Comparison of ENCODE assay signal across 2 fruit fly cellular contexts in the genomic region with DNA sequence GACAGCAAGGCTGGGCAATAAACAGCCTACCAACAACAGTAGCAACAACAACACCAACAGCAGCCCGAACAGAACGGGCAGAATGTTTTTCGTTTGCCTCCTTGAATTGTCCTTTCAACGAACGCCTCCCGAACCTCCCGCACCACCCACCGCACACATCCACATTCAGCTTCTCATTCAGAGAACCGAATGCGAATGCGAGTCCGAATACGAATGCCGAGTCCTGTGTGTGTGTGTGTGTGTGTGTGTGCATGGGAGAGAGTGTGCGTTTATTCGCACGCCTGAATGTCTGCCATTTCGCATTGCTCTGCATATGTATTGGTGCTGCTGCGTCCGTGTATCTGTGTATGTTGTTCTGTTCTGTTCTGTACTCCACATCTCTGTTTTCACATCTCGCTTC.
TF ChIP-seq lines count a peak whose summit lies in the region.

No protein-coding gene starts in this region.

- no peak for TF ChIP-seq CTCF in whole organism, embryonic (GFP tag; optimal IDR thresholded peaks at IDR 0.05; lab: Kevin White, UChicago)

TF ChIP-seq in whole organism, embryonic, 481 proteins besides CTCF, POLR2A, EP300 and RAD21:
- TF ChIP-seq Dll (GFP tag; IDR thresholded peaks at IDR 0.05; lab: Robert Waterston, UW; ENCODE audit: partially characterized antibody) (no peak), ewg (GFP tag; optimal IDR thresholded peaks at IDR 0.05; lab: Kevin White, UChicago) (no peak), cato (GFP tag; optimal IDR thresholded peaks at IDR 0.05; lab: Kevin White, UChicago; ENCODE audit: borderline replicate concordance) (no peak), CG11504 (tag; optimal IDR thresholded peaks at IDR 0.05; lab: Kevin White, UChicago) (no peak), salm (tag; optimal IDR thresholded peaks at IDR 0.05; lab: Kevin White, UChicago) (no peak), Elba2 (GFP tag; optimal IDR thresholded peaks at IDR 0.05; lab: Kevin White, UChicago) (no peak), Deaf1 (tag; optimal IDR thresholded peaks at IDR 0.05; lab: Kevin White, UChicago) (peak; percentile 93), CG6765 (GFP tag; optimal IDR thresholded peaks at IDR 0.05; lab: Kevin White, UChicago) (no peak), nom (GFP tag; optimal IDR thresholded peaks at IDR 0.05; lab: Kevin White, UChicago) (no peak), CG13894 (tag; optimal IDR thresholded peaks at IDR 0.05; lab: Kevin White, UChicago) (peak; percentile 41), abd-A (tag; optimal IDR thresholded peaks at IDR 0.05; lab: Kevin White, UChicago) (peak; percentile 92), maf-S (GFP tag; optimal IDR thresholded peaks at IDR 0.05; lab: Kevin White, UChicago) (no peak), Hr78 (GFP tag; optimal IDR thresholded peaks at IDR 0.05; lab: Kevin White, UChicago) (no peak), mirr (GFP tag; optimal IDR thresholded peaks at IDR 0.05; lab: Kevin White, UChicago) (peak; percentile 35), chinmo (GFP tag; IDR thresholded peaks at IDR 0.05; lab: Robert Waterston, UW; ENCODE audit: partially characterized antibody) (0 out of 4 replicates have a peak, but pooled peaks have one; percentile 46), sr (GFP tag; IDR thresholded peaks at IDR 0.05; lab: Robert Waterston, UW) (no peak), cg (GFP tag; optimal IDR thresholded peaks at IDR 0.05; lab: Kevin White, UChicago) (peak; percentile 47), Dip2 (GFP tag; IDR thresholded peaks at IDR 0.05; lab: Robert Waterston, UW) (no peak), CG8388 (GFP tag; optimal IDR thresholded peaks at IDR 0.05; lab: Kevin White, UChicago) (no peak), NC2α (GFP tag; optimal IDR thresholded peaks at IDR 0.05; lab: Kevin White, UChicago) (no peak), ro (GFP tag; IDR thresholded peaks at IDR 0.05; lab: Robert Waterston, UW) (no peak), CG10654 (GFP tag; optimal IDR thresholded peaks at IDR 0.05; lab: Kevin White, UChicago) (no peak), CG11560 (tag; IDR thresholded peaks at IDR 0.05; lab: Robert Waterston, UW) (no peak), Xrp1 (GFP tag; IDR thresholded peaks at IDR 0.05; lab: Robert Waterston, UW) (no peak)

TF ChIP-seq in whole organism, wandering third instar larva, 38 proteins besides CTCF, POLR2A, EP300 and RAD21:
- peak; percentile 86 for TF ChIP-seq Dfd (GFP tag; optimal IDR thresholded peaks at IDR 0.05; lab: Kevin White, UChicago)
- TF ChIP-seq foxo (GFP tag; optimal IDR thresholded peaks at IDR 0.05; lab: Kevin White, UChicago) = no peak
TF ChIP-seq in whole organism, wandering third instar larva: peak in this region for 1.
